Fruit fly (Drosophila melanogaster) whole organism, embryonic: Measurements from ENCODE around the gene isoQC.

Experiments
- B-H1 ChIP-seq: fragments of 200-800 bp; sonication (Bioruptor generic); IDR thresholded peaks from 3 replicates; pipeline ENCODE4 v1.3.6; 2022; ENCODE audit warnings: missing biosample characterization, missing genetic modification characterization
- CG10543 ChIP-seq: fragments of 200-800 bp; sonication (Bioruptor generic); optimal IDR thresholded peaks from 3 replicates; lab custom pipeline; 2017; ENCODE audit warnings: missing biosample characterization, mild to moderate bottlenecking, missing genetic modification characterization, moderate library complexity
- CG10565 ChIP-seq: fragments of 200-800 bp; sonication (Bioruptor generic); optimal IDR thresholded peaks from 3 replicates; lab custom pipeline; 2016; ENCODE audit warnings: missing biosample characterization, mild to moderate bottlenecking, missing genetic modification characterization
- CG11504 ChIP-seq: fragments of 200-800 bp; sonication (Bioruptor generic); optimal IDR thresholded peaks from 3 replicates; lab custom pipeline; 2019; ENCODE audit warnings: missing biosample characterization, mild to moderate bottlenecking, missing genetic modification characterization, moderate library complexity
- CG11696 ChIP-seq: fragments of 200-800 bp; sonication (Bioruptor generic); IDR thresholded peaks from 2 replicates; pipeline ENCODE4 v1.3.6; 2022; ENCODE audit warnings: missing biosample characterization, missing genetic modification characterization
- CG11723 ChIP-seq: fragments of 200-800 bp; sonication (Bioruptor generic); optimal IDR thresholded peaks from 2 replicates; lab custom pipeline; 2017; ENCODE audit warnings: missing biosample characterization, mild to moderate bottlenecking, missing genetic modification characterization
- CG12769 ChIP-seq: fragments of 200-800 bp; sonication (Bioruptor generic); optimal IDR thresholded peaks from 2 replicates; lab custom pipeline; 2019; ENCODE audit warnings: missing biosample characterization, mild to moderate bottlenecking, missing genetic modification characterization, moderate library complexity
- CG1647 ChIP-seq: fragments of 200-800 bp; sonication (Bioruptor generic); optimal IDR thresholded peaks from 3 replicates; lab custom pipeline; 2016; ENCODE audit warnings: missing biosample characterization, missing genetic modification characterization
- CG18262 ChIP-seq: fragments of 200-800 bp; optimal IDR thresholded peaks from 3 replicates; lab custom pipeline; 2019; ENCODE audit warnings: missing biosample characterization, mild to moderate bottlenecking, missing genetic modification characterization, moderate library complexity
- CG2202 ChIP-seq: fragments of 200-800 bp; sonication (Bioruptor generic); optimal IDR thresholded peaks from 2 replicates; lab custom pipeline; 2018; ENCODE audit warnings: missing biosample characterization, mild to moderate bottlenecking, missing genetic modification characterization
- CG2875 ChIP-seq: fragments of 200-800 bp; sonication (Bioruptor generic); optimal IDR thresholded peaks from 2 replicates; lab custom pipeline; 2017; ENCODE audit warnings: missing biosample characterization, mild to moderate bottlenecking, missing genetic modification characterization, missing genetic modification reagents
- CG31224 ChIP-seq: fragments of 200-800 bp; sonication (Bioruptor generic); IDR thresholded peaks from 2 replicates; pipeline ENCODE4 v1.3.6; 2022; ENCODE audit warnings: missing biosample characterization, missing genetic modification characterization
- CG33557 ChIP-seq: fragments of 200-800 bp; sonication (Bioruptor generic); optimal IDR thresholded peaks from 2 replicates; lab custom pipeline; 2019; ENCODE audit warnings: missing biosample characterization, mild to moderate bottlenecking, missing genetic modification characterization, moderate library complexity
- CG4282 ChIP-seq: fragments of 200-800 bp; sonication (Bioruptor generic); optimal IDR thresholded peaks from 2 replicates; lab custom pipeline; 2016; ENCODE audit warnings: missing biosample characterization, missing genetic modification characterization
- CG4617 ChIP-seq: fragments of 200-800 bp; sonication (Bioruptor generic); optimal IDR thresholded peaks from 3 replicates; lab custom pipeline; 2016; ENCODE audit warnings: missing biosample characterization, missing genetic modification characterization, borderline replicate concordance
- CG4730 ChIP-seq: fragments of 200-800 bp; sonication (Bioruptor generic); IDR thresholded peaks from 2 replicates; pipeline ENCODE4 v1.3.6; 2022; ENCODE audit warnings: missing biosample characterization, missing genetic modification characterization
- CG4820 ChIP-seq: fragments of 200-800 bp; sonication (Bioruptor generic); optimal IDR thresholded peaks from 3 replicates; lab custom pipeline; 2016; ENCODE audit warnings: missing biosample characterization, missing genetic modification characterization
- CG5245 ChIP-seq: fragments of 200-800 bp; sonication (Bioruptor generic); optimal IDR thresholded peaks from 3 replicates; lab custom pipeline; 2016; ENCODE audit warnings: missing biosample characterization, missing genetic modification characterization
- CG5953 ChIP-seq: fragments of 200-800 bp; sonication (Bioruptor generic); IDR thresholded peaks from 2 replicates; pipeline ENCODE4 v1.3.6; 2022; ENCODE audit warnings: missing biosample characterization, missing genetic modification characterization
- CG6654 ChIP-seq: fragments of 200-800 bp; sonication (Bioruptor generic); optimal IDR thresholded peaks from 2 replicates; lab custom pipeline; 2017; ENCODE audit warnings: missing biosample characterization, mild to moderate bottlenecking, missing genetic modification characterization
- CG7928 ChIP-seq: fragments of 200-800 bp; sonication (Bioruptor generic); optimal IDR thresholded peaks from 2 replicates; lab custom pipeline; 2017; ENCODE audit warnings: missing biosample characterization, mild to moderate bottlenecking, missing genetic modification characterization
- CTCF ChIP-seq: fragments of 200-800 bp; sonication (Bioruptor generic); optimal IDR thresholded peaks from 2 replicates; lab custom pipeline; 2017; ENCODE audit warnings: missing biosample characterization, mild to moderate bottlenecking, missing genetic modification characterization, moderate library complexity
- D ChIP-seq, 2 experiments: fragments of 200-800 bp in 1 of 2; fragments of >200 bp in 1 of 2; sonication (Bioruptor generic) in 1 of 2; optimal IDR thresholded peaks; 2 replicates in 1 of 2; 3 replicates in 1 of 2; lab custom pipeline; 2017; ENCODE audit warnings: mild to moderate bottlenecking in 1 of 2, missing biosample characterization in 1 of 2, missing genetic modification characterization in 1 of 2, missing genetic modification reagents in 1 of 2
- ERR ChIP-seq: fragments of 200-800 bp; sonication (Bioruptor generic); optimal IDR thresholded peaks from 2 replicates; lab custom pipeline; 2016; ENCODE audit warnings: missing biosample characterization, missing genetic modification characterization
- Gug ChIP-seq: fragments of 200-800 bp; sonication (Bioruptor generic); IDR thresholded peaks from 4 replicates; pipeline ENCODE4 v1.3.6; 2022; ENCODE audit warnings: missing biosample characterization, missing genetic modification characterization
- Mad ChIP-seq: fragments of 200-800 bp; sonication (Bioruptor generic); optimal IDR thresholded peaks from 2 replicates; lab custom pipeline; 2016; ENCODE audit warnings: missing biosample characterization, missing genetic modification characterization
- Mes4 ChIP-seq: fragments of 200-800 bp; sonication (Bioruptor generic); optimal IDR thresholded peaks from 2 replicates; lab custom pipeline; 2016; ENCODE audit warnings: missing biosample characterization, missing genetic modification characterization
- Opbp ChIP-seq: fragments of 200-800 bp; sonication (Bioruptor generic); IDR thresholded peaks from 3 replicates; pipeline ENCODE4 v1.3.6; 2022; ENCODE audit warnings: missing biosample characterization, missing genetic modification characterization; ENCODE audit not compliant: partially characterized antibody
- Poxn ChIP-seq: fragments of 200-800 bp; sonication (Bioruptor generic); IDR thresholded peaks from 2 replicates; pipeline ENCODE4 v1.3.6; 2022; ENCODE audit warnings: missing biosample characterization, missing genetic modification characterization
- Ravus ChIP-seq: fragments of 200-800 bp; sonication (Bioruptor generic); IDR thresholded peaks from 2 replicates; pipeline ENCODE4 v1.3.6; 2022; ENCODE audit warnings: missing biosample characterization, missing genetic modification characterization
- Sry-β ChIP-seq: fragments of 200-800 bp; sonication (Bioruptor generic); optimal IDR thresholded peaks from 2 replicates; lab custom pipeline; 2018; ENCODE audit warnings: missing biosample characterization, mild to moderate bottlenecking, missing genetic modification characterization, moderate library complexity
- amos ChIP-seq: fragments of 200-800 bp; sonication (Bioruptor generic); IDR thresholded peaks from 2 replicates; pipeline ENCODE4 v1.3.6; 2022; ENCODE audit warnings: missing biosample characterization, missing genetic modification characterization; ENCODE audit not compliant: partially characterized antibody
- ara ChIP-seq: fragments of 200-800 bp; sonication (Bioruptor generic); IDR thresholded peaks from 2 replicates; pipeline ENCODE4 v1.3.6; 2022; ENCODE audit warnings: missing biosample characterization, missing genetic modification characterization
- cad ChIP-seq: fragments of >200 bp; optimal IDR thresholded peaks from 2 replicates; lab custom pipeline; 2017; ENCODE audit warnings: missing biosample characterization, missing genetic modification characterization
- dm ChIP-seq: fragments of 200-800 bp; sonication (Bioruptor generic); optimal IDR thresholded peaks from 3 replicates; lab custom pipeline; 2016; ENCODE audit warnings: missing biosample characterization, missing genetic modification characterization
- eyg ChIP-seq: fragments of 200-800 bp; sonication (Bioruptor generic); optimal IDR thresholded peaks from 3 replicates; lab custom pipeline; 2016; ENCODE audit warnings: missing biosample characterization, missing genetic modification characterization
- ftz-f1 ChIP-seq: fragments of 200-800 bp; sonication (Bioruptor generic); optimal IDR thresholded peaks from 2 replicates; lab custom pipeline; 2016; ENCODE audit warnings: missing biosample characterization, missing genetic modification characterization
- fu2 ChIP-seq: fragments of 200-800 bp; sonication (Bioruptor generic); optimal IDR thresholded peaks from 2 replicates; lab custom pipeline; 2016; ENCODE audit warnings: missing biosample characterization, missing genetic modification characterization
- gce ChIP-seq: fragments of 200-800 bp; sonication (Bioruptor generic); IDR thresholded peaks from 3 replicates; pipeline ENCODE4 v1.3.6; 2022; ENCODE audit warnings: missing biosample characterization, missing genetic modification characterization
- gcm ChIP-seq: fragments of 200-800 bp; sonication (Bioruptor generic); optimal IDR thresholded peaks from 2 replicates; lab custom pipeline; 2019; ENCODE audit warnings: missing biosample characterization, mild to moderate bottlenecking, missing genetic modification characterization, moderate library complexity
- lbe ChIP-seq: fragments of 200-800 bp; sonication (Bioruptor generic); optimal IDR thresholded peaks from 2 replicates; lab custom pipeline; 2016; ENCODE audit warnings: missing biosample characterization, mild to moderate bottlenecking, missing genetic modification characterization
- pan ChIP-seq, 4 experiments: fragments of >200 bp in 3 of 4; fragments of 200-800 bp in 1 of 4; sonication (Bioruptor generic) in 1 of 4; optimal IDR thresholded peaks in 3 of 4; IDR thresholded peaks in 1 of 4; 2 replicates each; pipeline versions ENCODE4 v1.3.6 to Lab custom; 2017 to 2022; ENCODE audit warnings: missing biosample characterization in 2 of 4, missing genetic modification characterization in 2 of 4, mixed read lengths in 1 of 4
- pita ChIP-seq: fragments of 200-800 bp; sonication (Bioruptor generic); optimal IDR thresholded peaks from 2 replicates; lab custom pipeline; 2017; ENCODE audit warnings: missing biosample characterization, mild to moderate bottlenecking, missing genetic modification characterization
- sc ChIP-seq, 3 experiments: fragments of >200 bp in 2 of 3; fragments of 200-800 bp in 1 of 3; sonication (Bioruptor generic) in 1 of 3; optimal IDR thresholded peaks; 2 replicates in 2 of 3; 3 replicates in 1 of 3; lab custom pipeline; 2017; ENCODE audit warnings: mild to moderate bottlenecking in 1 of 3, missing biosample characterization in 1 of 3, missing genetic modification characterization in 1 of 3, missing genetic modification reagents in 1 of 3
- sd ChIP-seq: fragments of 200-800 bp; sonication (Bioruptor generic); optimal IDR thresholded peaks from 3 replicates; lab custom pipeline; 2018; ENCODE audit warnings: missing biosample characterization, mild to moderate bottlenecking, missing genetic modification characterization, moderate library complexity
- stwl ChIP-seq: fragments of 200-800 bp; sonication (Bioruptor generic); optimal IDR thresholded peaks from 3 replicates; lab custom pipeline; 2018; ENCODE audit warnings: missing biosample characterization, mild to moderate bottlenecking, missing genetic modification characterization, moderate library complexity
- zfh1 ChIP-seq: fragments of 200-800 bp; sonication (Bioruptor generic); IDR thresholded peaks from 3 replicates; pipeline ENCODE4 v1.3.6; 2022; ENCODE audit warnings: missing biosample characterization, missing genetic modification characterization

isoQC gene

dm6 chr3L:20509121-20509934 is 35.1 kb downstream of the isoQC start (continued):
- TF ChIP-seq CG2202 = peak; percentile 37
- peak; percentile 87 for TF ChIP-seq CG10543 (GFP tag; lab: Kevin White, UChicago)
- no peak for TF ChIP-seq D (optimal IDR thresholded peaks at IDR 0.05; lab: Kevin White, UChicago)
- TF ChIP-seq D (GFP tag; optimal IDR thresholded peaks at IDR 0.05; lab: Kevin White, UChicago) = peak; percentile 70
- no peak; the same call in 2 of the 3 replicates for TF ChIP-seq B-H1 (GFP tag; lab: Robert Waterston, UW)
- TF ChIP-seq fu2 (GFP tag; lab: Kevin White, UChicago) = peak; percentile 58
- TF ChIP-seq lbe (GFP tag; lab: Kevin White, UChicago) = no peak
- TF ChIP-seq CG10565 (GFP tag; lab: Kevin White, UChicago) = no peak
- TF ChIP-seq gcm = peak; percentile 69
- 0 out of 2 replicates have a peak, but pooled peaks have one; percentile 11 for TF ChIP-seq ara (GFP tag; lab: Robert Waterston, UW)
- TF ChIP-seq dm (GFP tag; lab: Kevin White, UChicago) = peak; percentile 14
- peak; percentile 41 for TF ChIP-seq CG11723 (GFP tag; lab: Kevin White, UChicago)
- TF ChIP-seq sd (tag; lab: Kevin White, UChicago) = peak; percentile 49
- peak; percentile 75 for TF ChIP-seq CG2875 (GFP tag; lab: Kevin White, UChicago)
- peak; percentile 70 for TF ChIP-seq CG4820 (GFP tag; lab: Kevin White, UChicago)
- TF ChIP-seq pita = no peak
- TF ChIP-seq CG4282 (GFP tag; lab: Kevin White, UChicago) = peak; percentile 10
- TF ChIP-seq CG12769 (tag; lab: Kevin White, UChicago) = no peak
- no peak for TF ChIP-seq CG11696
- 0 out of 3 replicates have a peak, but pooled peaks have one; percentile 23 for TF ChIP-seq zfh1
- no peak for TF ChIP-seq Sry-β (GFP tag; lab: Kevin White, UChicago)
- peak; percentile 31 for TF ChIP-seq CG6654 (GFP tag; lab: Kevin White, UChicago)
- peak; percentile 35 for TF ChIP-seq eyg (GFP tag; lab: Kevin White, UChicago)
- TF ChIP-seq CG18262 (tag; lab: Kevin White, UChicago) = peak; percentile 90
- TF ChIP-seq gce = no peak
- TF ChIP-seq stwl (tag; lab: Kevin White, UChicago) = no peak
- no peak for TF ChIP-seq Opbp (GFP tag; lab: Robert Waterston, UW)
- TF ChIP-seq CTCF (GFP tag; lab: Kevin White, UChicago) = no peak
- peak; percentile 52 for TF ChIP-seq ERR (GFP tag; lab: Kevin White, UChicago)
- no peak for TF ChIP-seq CG4617
- peak; percentile 20 for TF ChIP-seq CG5245 (GFP tag; lab: Kevin White, UChicago)
- TF ChIP-seq CG5953 = no peak
- no peak for TF ChIP-seq ftz-f1
- peak; percentile 45 for TF ChIP-seq Mes4 (GFP tag; lab: Kevin White, UChicago)
- no peak for TF ChIP-seq Ravus (GFP tag; lab: Robert Waterston, UW)
- no peak for TF ChIP-seq cad
- no peak for TF ChIP-seq Gug (GFP tag; lab: Robert Waterston, UW)
- TF ChIP-seq sc (optimal IDR thresholded peaks at IDR 0.05; lab: Kevin White, UChicago) = no peak
- TF ChIP-seq sc (GFP tag; optimal IDR thresholded peaks at IDR 0.05; lab: Kevin White, UChicago) = peak; percentile 61
- TF ChIP-seq Mad = peak; percentile 56
- TF ChIP-seq CG31224 (GFP tag; lab: Robert Waterston, UW) = peak; percentile 34; the same call in 1 of the 2 replicates
- TF ChIP-seq CG33557 (GFP tag; lab: Kevin White, UChicago) = peak; percentile 59
- TF ChIP-seq CG7928 = peak; percentile 56
- TF ChIP-seq Poxn (GFP tag; lab: Robert Waterston, UW) = no peak
- no peak for TF ChIP-seq amos (GFP tag; lab: Robert Waterston, UW)
- peak; percentile 43 for TF ChIP-seq CG1647
- no peak for TF ChIP-seq pan (optimal IDR thresholded peaks at IDR 0.05; lab: Kevin White, UChicago)
- peak in 1 of 2 experiments; percentile 11 for TF ChIP-seq pan (GFP tag; optimal IDR thresholded peaks at IDR 0.05 in 1 of 2, IDR thresholded peaks at IDR 0.05 in 1 of 2)
- 0 out of 2 replicates have a peak, but pooled peaks have one; percentile 22 for TF ChIP-seq CG4730
- peak; percentile 85 for TF ChIP-seq CG11504 (tag; lab: Kevin White, UChicago)
